Worm (Caenorhabditis elegans): ENCODE results near the gene F58F12.3.

The F58F12.3 gene

DNA sequence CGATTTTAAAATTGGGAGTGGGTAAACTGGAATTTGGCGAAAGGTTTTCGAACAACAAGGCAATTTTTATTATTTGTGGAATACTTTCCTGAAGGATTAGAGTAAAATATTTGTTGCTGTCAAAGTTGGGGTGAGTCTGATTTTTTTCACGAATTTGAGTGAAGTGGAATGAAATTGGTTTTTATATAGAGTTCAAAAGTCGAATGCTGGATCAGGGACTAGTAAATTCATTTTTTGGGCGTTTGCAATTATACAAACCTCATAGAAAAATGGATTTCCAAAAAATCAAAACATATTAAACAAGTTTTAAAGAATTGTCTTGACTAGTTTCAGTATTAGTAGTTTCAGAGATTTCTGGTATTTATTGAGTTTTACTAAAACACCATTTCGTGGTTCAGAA, 51.1 kb downstream of the F58F12.3 start, which contains the start of gene C32D5.7:
Gene C32D5.7 (minus strand): TSS at position 101 of the 400 bp plus-strand sequence.
- no peak for TF ChIP-seq lin-38 (GFP tag; IDR thresholded peaks at IDR 0.05)

DNA sequence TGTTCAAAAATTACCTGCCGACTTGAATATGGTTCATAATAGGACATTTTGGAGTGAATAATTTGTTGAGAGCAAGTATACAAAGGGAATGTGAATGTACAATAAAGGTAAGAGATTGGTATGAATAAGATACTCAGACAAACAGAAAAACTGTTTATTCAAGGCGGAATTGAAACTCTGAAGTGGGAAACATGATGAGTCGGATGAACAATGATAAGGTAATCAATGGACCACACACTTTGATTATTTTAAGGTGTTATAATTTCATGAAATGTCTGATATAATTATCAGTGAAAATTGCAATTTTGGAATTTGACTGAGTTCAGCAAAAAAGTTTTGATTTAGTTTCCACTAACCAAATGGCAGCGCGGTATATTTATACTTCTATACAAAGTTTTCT, 51.6 kb downstream of the F58F12.3 start:
- TF ChIP-seq aha-1 (tag) (peak; percentile 74), lsy-2 (tag; optimal IDR thresholded peaks at IDR 0.05) (peak in 1 of 2 experiments; percentile 11), dve-1 (tag; optimal IDR thresholded peaks at IDR 0.05; ENCODE audit: insufficient read depth) (peak; percentile 33), pqm-1 (tag; optimal IDR thresholded peaks at IDR 0.05) (peak; percentile 51), daf-16 (GFP tag; optimal IDR thresholded peaks at IDR 0.05) (no peak), daf-16 (tag; optimal IDR thresholded peaks at IDR 0.05) (peak; percentile 59), lin-1 (GFP tag; IDR thresholded peaks at IDR 0.05) (no peak)
